Fruit fly (Drosophila melanogaster): ENCODE results near the gene CG15260.

DNA sequence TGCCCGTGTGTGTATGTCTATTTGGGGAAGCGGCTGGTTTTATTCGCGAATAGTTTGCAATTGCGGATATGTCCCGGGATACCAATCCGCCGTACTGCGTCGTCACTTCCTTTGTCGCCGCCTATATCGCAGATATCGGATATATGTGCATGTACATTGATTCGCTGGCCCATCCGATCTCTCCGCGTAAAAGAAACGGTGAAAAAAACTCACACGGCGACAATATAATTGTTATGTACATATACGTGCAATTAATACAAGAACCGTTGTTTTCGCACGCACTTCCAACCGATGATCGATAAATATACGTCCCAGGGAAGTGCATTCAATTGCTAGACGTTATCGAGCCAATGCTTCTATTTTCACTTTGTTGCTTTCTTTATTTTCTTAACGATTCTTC lies 20.7 kb downstream of the CG15260 start:
- TF ChIP-seq pan (optimal IDR thresholded peaks at IDR 0.05) (no peak), Dll (optimal IDR thresholded peaks at IDR 0.05) (no peak), CG8478 (optimal IDR thresholded peaks at IDR 0.05) (peak; percentile 44)
